Worm (Caenorhabditis elegans): ENCODE measurements around the gene AH6.3.

DNA sequence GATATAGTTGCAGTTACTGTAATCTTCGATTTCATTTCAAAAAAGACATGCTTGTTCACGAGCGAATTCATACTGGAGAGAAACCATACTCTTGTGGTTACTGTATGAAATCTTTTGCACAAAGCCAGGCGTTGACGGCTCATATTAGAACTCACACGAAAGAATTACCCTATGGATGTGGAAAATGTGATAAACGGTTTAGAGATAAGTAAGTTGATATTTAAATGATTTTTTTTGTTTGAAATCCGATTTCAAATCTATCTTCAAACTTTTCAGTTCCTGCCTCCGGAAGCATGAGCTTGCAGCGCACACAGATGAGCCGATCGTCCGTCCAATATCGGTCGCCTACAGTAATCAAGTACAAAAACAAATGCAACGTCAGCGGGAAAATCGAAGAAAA, 40.1 kb downstream of the AH6.3 start:
- TF ChIP-seq R02D3.7 (tag; optimal IDR thresholded peaks at IDR 0.05) (no peak), daf-12 (tag; optimal IDR thresholded peaks at IDR 0.05) (no peak), lsy-2 (tag; optimal IDR thresholded peaks at IDR 0.05) (no peak), nhr-11 (tag; optimal IDR thresholded peaks at IDR 0.05) (no peak), Y5F2A.4 (GFP tag; optimal IDR thresholded peaks at IDR 0.05) (no peak), mdt-29 (GFP tag; IDR thresholded peaks at IDR 0.05) (no peak), jun-1 (tag; optimal IDR thresholded peaks at IDR 0.05) (no peak), egl-27 (tag; optimal IDR thresholded peaks at IDR 0.05) (no peak), hmg-1.1 (GFP tag; IDR thresholded peaks at IDR 0.05) (no peak), ZK546.5 (tag; optimal IDR thresholded peaks at IDR 0.05) (no peak), aly-2 (tag; optimal IDR thresholded peaks at IDR 0.05) (no peak), ama-1 (optimal IDR thresholded peaks at IDR 0.05) (no peak)

Data from whole organism, L4 larva.